Fruit fly (Drosophila melanogaster) whole organism, prepupa: ENCODE measurements around the gene CG4789.

Source experiments
- Blimp-1 ChIP-seq: fragments of 200-800 bp; sonication (Bioruptor generic); optimal IDR thresholded peaks from 3 replicates; lab custom pipeline; 2017; ENCODE audit warnings: missing biosample characterization, missing genetic modification characterization, mild to moderate bottlenecking, moderate library complexity, missing genetic modification reagents
- CG10631 ChIP-seq: fragments of 200-800 bp; sonication (Bioruptor generic); optimal IDR thresholded peaks from 2 replicates; lab custom pipeline; 2016; ENCODE audit warnings: missing biosample characterization, missing genetic modification characterization
- CG10669 ChIP-seq: fragments of 200-800 bp; sonication (Bioruptor generic); optimal IDR thresholded peaks from 3 replicates; lab custom pipeline; 2018; ENCODE audit warnings: missing biosample characterization, mild to moderate bottlenecking, missing genetic modification characterization, moderate library complexity
- CG11294 ChIP-seq: fragments of 200-800 bp; sonication (Bioruptor generic); IDR thresholded peaks from 2 replicates; pipeline ENCODE4 v1.3.6; 2022; ENCODE audit warnings: missing biosample characterization, missing genetic modification characterization
- CG11762 ChIP-seq: fragments of 200-800 bp; sonication (Bioruptor generic); optimal IDR thresholded peaks from 3 replicates; lab custom pipeline; 2016; ENCODE audit warnings: missing biosample characterization, missing genetic modification characterization; ENCODE audit not compliant: insufficient read depth
- CG11902 ChIP-seq: fragments of 200-800 bp; sonication (Bioruptor generic); optimal IDR thresholded peaks from 3 replicates; lab custom pipeline; 2016; ENCODE audit warnings: missing biosample characterization, missing genetic modification characterization
- CG15336 ChIP-seq: fragments of 200-800 bp; sonication (Bioruptor generic); IDR thresholded peaks from 2 replicates; pipeline ENCODE4 v1.3.6; 2022; ENCODE audit warnings: missing biosample characterization, missing genetic modification characterization
- CG1621 ChIP-seq: fragments of 200-800 bp; sonication (Bioruptor generic); optimal IDR thresholded peaks from 3 replicates; lab custom pipeline; 2018; ENCODE audit warnings: missing biosample characterization, mild to moderate bottlenecking, missing genetic modification characterization
- CG16779 ChIP-seq: fragments of 200-800 bp; sonication (Bioruptor generic); optimal IDR thresholded peaks from 3 replicates; lab custom pipeline; 2017; ENCODE audit warnings: missing biosample characterization, mild to moderate bottlenecking, missing genetic modification characterization
- CG3032 ChIP-seq: fragments of 200-800 bp; optimal IDR thresholded peaks from 2 replicates; lab custom pipeline; 2019; ENCODE audit warnings: missing biosample characterization, mild to moderate bottlenecking, missing genetic modification characterization, moderate library complexity
- CG31627 ChIP-seq: fragments of 200-800 bp; sonication (Bioruptor generic); optimal IDR thresholded peaks from 3 replicates; lab custom pipeline; 2016; ENCODE audit warnings: missing biosample characterization, missing genetic modification characterization
- CG32006 ChIP-seq: fragments of 200-800 bp; sonication (Bioruptor generic); optimal IDR thresholded peaks from 3 replicates; lab custom pipeline; 2017; ENCODE audit warnings: missing biosample characterization, mild to moderate bottlenecking, missing genetic modification characterization
- CG34406 ChIP-seq: fragments of 200-800 bp; sonication (Bioruptor generic); optimal IDR thresholded peaks from 3 replicates; lab custom pipeline; 2016; ENCODE audit warnings: missing biosample characterization, missing genetic modification characterization
- CG3919 ChIP-seq: fragments of 200-800 bp; sonication (Bioruptor generic); optimal IDR thresholded peaks from 3 replicates; lab custom pipeline; 2016; ENCODE audit warnings: missing biosample characterization, missing genetic modification characterization
- CG4318 ChIP-seq: fragments of 200-800 bp; sonication (Bioruptor generic); optimal IDR thresholded peaks from 3 replicates; lab custom pipeline; 2017; ENCODE audit warnings: missing biosample characterization, mild to moderate bottlenecking, missing genetic modification characterization
- CG6163 ChIP-seq: fragments of 200-800 bp; sonication (Bioruptor generic); IDR thresholded peaks from 3 replicates; pipeline ENCODE4 v1.3.6; 2022; ENCODE audit warnings: missing biosample characterization, missing genetic modification characterization
- CG6276 ChIP-seq: fragments of 200-800 bp; sonication (Bioruptor generic); optimal IDR thresholded peaks from 2 replicates; lab custom pipeline; 2017; ENCODE audit warnings: missing biosample characterization, mild to moderate bottlenecking, missing genetic modification characterization
- CG6792 ChIP-seq: fragments of 200-800 bp; sonication (Bioruptor generic); optimal IDR thresholded peaks from 3 replicates; lab custom pipeline; 2016; ENCODE audit warnings: missing biosample characterization, missing genetic modification characterization
- CG6808 ChIP-seq: fragments of 200-800 bp; sonication (Bioruptor generic); optimal IDR thresholded peaks from 3 replicates; lab custom pipeline; 2017; ENCODE audit warnings: missing biosample characterization, missing genetic modification characterization, mild to moderate bottlenecking, moderate library complexity, missing genetic modification reagents
- CG6854 ChIP-seq: fragments of 200-800 bp; sonication (Bioruptor generic); optimal IDR thresholded peaks from 2 replicates; lab custom pipeline; 2017; ENCODE audit warnings: missing biosample characterization, mild to moderate bottlenecking, missing genetic modification characterization
- CG8119 ChIP-seq: fragments of 200-800 bp; sonication (Bioruptor generic); IDR thresholded peaks from 3 replicates; pipeline ENCODE4 v1.3.6; 2022; ENCODE audit warnings: missing biosample characterization, missing genetic modification characterization
- CG8319 ChIP-seq: fragments of 200-800 bp; sonication (Bioruptor generic); optimal IDR thresholded peaks from 3 replicates; lab custom pipeline; 2016; ENCODE audit warnings: missing biosample characterization, missing genetic modification characterization
- CG8632 ChIP-seq: fragments of 200-800 bp; sonication (Bioruptor generic); optimal IDR thresholded peaks from 3 replicates; lab custom pipeline; 2016; ENCODE audit warnings: missing biosample characterization, missing genetic modification characterization
- CG9139 ChIP-seq: fragments of 200-800 bp; sonication (Bioruptor generic); optimal IDR thresholded peaks from 3 replicates; lab custom pipeline; 2017; ENCODE audit warnings: missing biosample characterization, mild to moderate bottlenecking, missing genetic modification characterization
- Eip75B ChIP-seq: fragments of 200-800 bp; sonication (Bioruptor generic); optimal IDR thresholded peaks from 3 replicates; lab custom pipeline; 2016; ENCODE audit warnings: missing biosample characterization, missing genetic modification characterization
- Eip93F ChIP-seq: fragments of 200-800 bp; sonication (Bioruptor generic); optimal IDR thresholded peaks from 2 replicates; lab custom pipeline; 2016; ENCODE audit warnings: missing biosample characterization, mild to moderate bottlenecking, missing genetic modification characterization
- Ets21C ChIP-seq: fragments of 200-800 bp; sonication (Bioruptor generic); optimal IDR thresholded peaks from 3 replicates; lab custom pipeline; 2016; ENCODE audit warnings: missing biosample characterization, missing genetic modification characterization
- Ets96B ChIP-seq: fragments of 200-800 bp; optimal IDR thresholded peaks from 2 replicates; lab custom pipeline; 2019; ENCODE audit warnings: missing biosample characterization, mild to moderate bottlenecking, missing genetic modification characterization, moderate library complexity
- Gug ChIP-seq: fragments of 200-800 bp; sonication (Bioruptor generic); IDR thresholded peaks from 2 replicates; pipeline ENCODE4 v1.3.6; 2022; ENCODE audit warnings: missing biosample characterization, missing genetic modification characterization
- Hr38 ChIP-seq: sonication (Bioruptor generic); optimal IDR thresholded peaks from 2 replicates; lab custom pipeline; 2016; ENCODE audit warnings: missing biosample characterization, missing genetic modification characterization
- Hr39 ChIP-seq: fragments of 200-800 bp; sonication (Bioruptor generic); optimal IDR thresholded peaks from 2 replicates; lab custom pipeline; 2016; ENCODE audit warnings: missing biosample characterization, missing genetic modification characterization
- Hr4 ChIP-seq: fragments of 200-800 bp; sonication (Bioruptor generic); optimal IDR thresholded peaks from 3 replicates; lab custom pipeline; 2016; ENCODE audit warnings: missing biosample characterization, missing genetic modification characterization
- Smox ChIP-seq: fragments of 200-800 bp; sonication (Bioruptor generic); optimal IDR thresholded peaks from 3 replicates; lab custom pipeline; 2016; ENCODE audit warnings: missing biosample characterization, missing genetic modification characterization
- Sox14 ChIP-seq: fragments of 200-800 bp; sonication (Bioruptor generic); optimal IDR thresholded peaks from 3 replicates; lab custom pipeline; 2016; ENCODE audit warnings: missing biosample characterization, missing genetic modification characterization
- achi ChIP-seq: fragments of 200-800 bp; sonication (Bioruptor generic); optimal IDR thresholded peaks from 3 replicates; lab custom pipeline; 2016; ENCODE audit warnings: missing biosample characterization, missing genetic modification characterization
- acj6 ChIP-seq: fragments of 200-800 bp; sonication (Bioruptor generic); optimal IDR thresholded peaks from 3 replicates; lab custom pipeline; 2016; ENCODE audit warnings: missing biosample characterization, missing genetic modification characterization
- cyc ChIP-seq: fragments of 200-800 bp; sonication (Bioruptor generic); optimal IDR thresholded peaks from 3 replicates; lab custom pipeline; 2016; ENCODE audit warnings: missing biosample characterization, missing genetic modification characterization
- dac ChIP-seq: fragments of 200-800 bp; sonication (Bioruptor generic); optimal IDR thresholded peaks from 2 replicates; lab custom pipeline; 2017; ENCODE audit warnings: missing biosample characterization, mild to moderate bottlenecking, missing genetic modification characterization
- eg ChIP-seq: fragments of 200-800 bp; sonication (Bioruptor generic); IDR thresholded peaks from 3 replicates; pipeline ENCODE4 v1.3.6; 2022; ENCODE audit warnings: missing biosample characterization, missing genetic modification characterization
- esn ChIP-seq: fragments of 200-800 bp; sonication (Bioruptor generic); optimal IDR thresholded peaks from 2 replicates; lab custom pipeline; 2016; ENCODE audit warnings: missing biosample characterization, mild to moderate bottlenecking, missing genetic modification characterization, moderate library complexity
- fd59A ChIP-seq: fragments of 200-800 bp; sonication (Bioruptor generic); optimal IDR thresholded peaks from 2 replicates; lab custom pipeline; 2017; ENCODE audit warnings: missing biosample characterization, mild to moderate bottlenecking, missing genetic modification characterization, missing genetic modification reagents
- fd85E ChIP-seq: fragments of 200-800 bp; sonication (Bioruptor generic); optimal IDR thresholded peaks from 3 replicates; lab custom pipeline; 2016; ENCODE audit warnings: missing biosample characterization, missing genetic modification characterization
- fkh ChIP-seq: fragments of 200-800 bp; sonication (Bioruptor generic); optimal IDR thresholded peaks from 3 replicates; lab custom pipeline; 2017; ENCODE audit warnings: missing biosample characterization, mild to moderate bottlenecking, missing genetic modification characterization, moderate library complexity
- lz ChIP-seq: fragments of 200-800 bp; sonication (Bioruptor generic); optimal IDR thresholded peaks from 3 replicates; lab custom pipeline; 2016; ENCODE audit warnings: missing biosample characterization, missing genetic modification characterization
- net ChIP-seq: fragments of 200-800 bp; sonication (Bioruptor generic); optimal IDR thresholded peaks from 3 replicates; lab custom pipeline; 2016; ENCODE audit warnings: missing biosample characterization, missing genetic modification characterization
- pdm3 ChIP-seq: fragments of 200-800 bp; sonication (Bioruptor generic); optimal IDR thresholded peaks from 3 replicates; lab custom pipeline; 2016; ENCODE audit warnings: missing biosample characterization, missing genetic modification characterization
- salr ChIP-seq, 2 experiments: fragments of 200-800 bp; sonication (Bioruptor generic); optimal IDR thresholded peaks; 3 replicates each; lab custom pipeline; 2016 to 2018; ENCODE audit warnings: missing biosample characterization in 2 of 2, missing genetic modification characterization in 2 of 2, mild to moderate bottlenecking in 1 of 2
- spab ChIP-seq: fragments of 200-800 bp; sonication (Bioruptor generic); optimal IDR thresholded peaks from 2 replicates; lab custom pipeline; 2017; ENCODE audit warnings: missing biosample characterization, mild to moderate bottlenecking, missing genetic modification characterization, missing genetic modification reagents
- ss ChIP-seq, 2 experiments: fragments of 200-800 bp; sonication (Bioruptor generic); optimal IDR thresholded peaks; 2 replicates in 1 of 2; 3 replicates in 1 of 2; lab custom pipeline; 2017 to 2018; ENCODE audit warnings: mild to moderate bottlenecking in 2 of 2, missing biosample characterization in 2 of 2, missing genetic modification characterization in 2 of 2, moderate library complexity in 1 of 2
- svp ChIP-seq: fragments of 200-800 bp; sonication (Bioruptor generic); peaks from one replicate; lab custom pipeline; 2016; ENCODE audit warnings: missing biosample characterization, missing genetic modification characterization
- topi ChIP-seq: fragments of 200-800 bp; sonication (Bioruptor generic); optimal IDR thresholded peaks from 3 replicates; lab custom pipeline; 2016; ENCODE audit warnings: missing biosample characterization, missing genetic modification characterization
- vri ChIP-seq: fragments of 200-800 bp; sonication (Bioruptor generic); optimal IDR thresholded peaks from 3 replicates; lab custom pipeline; 2016; ENCODE audit warnings: missing biosample characterization, mild to moderate bottlenecking, missing genetic modification characterization

The CG4789 gene

DNA sequence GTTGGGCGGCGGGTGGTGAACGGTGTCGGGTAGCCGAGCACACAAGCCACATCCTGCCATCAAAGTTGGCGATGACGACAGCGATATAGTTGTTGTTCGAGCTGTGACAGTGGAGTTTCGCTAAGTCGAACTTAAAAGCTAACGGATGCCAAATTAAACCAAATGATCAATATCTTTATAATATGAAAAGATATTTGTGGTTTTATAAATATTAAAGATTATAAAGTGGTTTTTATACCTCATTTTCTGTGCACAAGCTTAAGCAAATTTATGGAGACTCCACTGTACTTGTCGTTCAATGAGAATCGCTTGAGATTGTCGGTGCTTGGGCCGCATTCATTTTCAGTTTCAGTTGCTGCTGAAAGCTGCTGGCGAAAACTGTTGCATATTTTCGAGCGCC lies 21.4 kb downstream of the CG4789 start:
- peak; percentile 67 for TF ChIP-seq Ets96B (tag; lab: Kevin White, UChicago)
- TF ChIP-seq pdm3 (GFP tag; lab: Kevin White, UChicago) = peak; percentile 77
- TF ChIP-seq CG16779 (tag; lab: Kevin White, UChicago) = peak; percentile 31
- TF ChIP-seq fkh (GFP tag; lab: Kevin White, UChicago) = no peak
- peak; percentile 84 for TF ChIP-seq CG6276 (GFP tag; lab: Kevin White, UChicago)
- TF ChIP-seq Eip93F (GFP tag; lab: Kevin White, UChicago) = no peak
- TF ChIP-seq Hr39 = peak; percentile 44
- peak; percentile 64 for TF ChIP-seq CG1621
- TF ChIP-seq esn (GFP tag; lab: Kevin White, UChicago) = peak; percentile 65
- peak; percentile 65 for TF ChIP-seq CG10669 (GFP tag; lab: Kevin White, UChicago)
- TF ChIP-seq CG8319 (GFP tag; lab: Kevin White, UChicago) = peak; percentile 54
- peak; percentile 39 for TF ChIP-seq cyc (GFP tag; lab: Kevin White, UChicago)
- no peak for TF ChIP-seq Hr38
- TF ChIP-seq topi (GFP tag; lab: Kevin White, UChicago) = peak; percentile 52
- peak; percentile 57 for TF ChIP-seq CG6808
- TF ChIP-seq CG4318 = peak; percentile 62
- peak; percentile 61 for TF ChIP-seq spab (GFP tag; lab: Kevin White, UChicago)
- peak; percentile 69 for TF ChIP-seq CG34406 (GFP tag; lab: Kevin White, UChicago)
- peak; percentile 93 for TF ChIP-seq CG15336 (GFP tag; lab: Robert Waterston, UW)
- TF ChIP-seq CG6163 = peak; percentile 89
- peak; percentile 57 for TF ChIP-seq CG11762 (GFP tag; lab: Kevin White, UChicago)
- peak; percentile 76 for TF ChIP-seq CG8632
- TF ChIP-seq CG3032 (tag; lab: Kevin White, UChicago) = peak; percentile 64
- TF ChIP-seq ss (GFP tag; optimal IDR thresholded peaks at IDR 0.05; lab: Kevin White, UChicago) = peak; percentile 52 to 73
- peak; percentile 86 for TF ChIP-seq CG32006 (GFP tag; lab: Kevin White, UChicago)
- TF ChIP-seq Eip75B (GFP tag; lab: Kevin White, UChicago) = peak; percentile 47
- peak; percentile 94 for TF ChIP-seq CG8119 (GFP tag; lab: Robert Waterston, UW)
- TF ChIP-seq Gug (GFP tag; lab: Robert Waterston, UW) = peak; percentile 86
- no peak for TF ChIP-seq CG6854 (GFP tag; lab: Kevin White, UChicago)
- TF ChIP-seq achi (GFP tag; lab: Kevin White, UChicago) = peak; percentile 79
- no peak for TF ChIP-seq fd85E (GFP tag; lab: Kevin White, UChicago)
- TF ChIP-seq CG6792 (GFP tag; lab: Kevin White, UChicago) = peak; percentile 78
- peak; percentile 71 for TF ChIP-seq CG10631 (GFP tag; lab: Kevin White, UChicago)
- peak; percentile 60 for TF ChIP-seq Smox (GFP tag; lab: Kevin White, UChicago)
- peak; percentile 44 for TF ChIP-seq Ets21C
- no peak for TF ChIP-seq vri (GFP tag; lab: Kevin White, UChicago)
- TF ChIP-seq Sox14 (GFP tag; lab: Kevin White, UChicago) = peak; percentile 65
- TF ChIP-seq CG31627 = peak; percentile 49
- peak; percentile 72 for TF ChIP-seq net (GFP tag; lab: Kevin White, UChicago)
- peak; percentile 56 for TF ChIP-seq svp
- peak; percentile 58 for TF ChIP-seq lz (GFP tag; lab: Kevin White, UChicago)
- TF ChIP-seq CG11294 (GFP tag; lab: Robert Waterston, UW) = peak; percentile 67
- TF ChIP-seq acj6 (GFP tag; lab: Kevin White, UChicago) = peak; percentile 81
- peak; percentile 83 for TF ChIP-seq Hr4 (GFP tag; lab: Kevin White, UChicago)
- TF ChIP-seq CG3919 = peak; percentile 72
- peak; percentile 93 for TF ChIP-seq eg (GFP tag; lab: Robert Waterston, UW)
- TF ChIP-seq salr (GFP tag; optimal IDR thresholded peaks at IDR 0.05; lab: Kevin White, UChicago) = peak; percentile 22 to 51
- TF ChIP-seq fd59A = peak; percentile 68
- TF ChIP-seq CG11902 (GFP tag; lab: Kevin White, UChicago) = peak; percentile 33
- TF ChIP-seq CG9139 (GFP tag; lab: Kevin White, UChicago) = peak; percentile 44
- no peak for TF ChIP-seq Blimp-1 (GFP tag; lab: Kevin White, UChicago)
- peak; percentile 54 for TF ChIP-seq dac
